Worm (Caenorhabditis elegans) whole organism, L2 larva: ENCODE measurements around the gene F32H5.4.

Experiments used
- C34F6.9 ChIP-seq: fragments of 150-350 bp; optimal IDR thresholded peaks from 2 replicates; lab custom pipeline; 2014; ENCODE audit warnings: missing biosample characterization, missing genetic modification characterization
- F13H6.1 ChIP-seq: sonication (generic microtip); optimal IDR thresholded peaks from 2 replicates; lab custom pipeline; 2016; ENCODE audit warnings: missing genetic modification characterization, missing compliant biosample characterization
- R02D3.7 ChIP-seq: fragments of 150-350 bp; optimal IDR thresholded peaks from 2 replicates; lab custom pipeline; 2014; ENCODE audit warnings: missing biosample characterization, missing genetic modification characterization
- Y55F3AM.14 ChIP-seq: fragments of 200-800 bp; sonication (Bioruptor generic); optimal IDR thresholded peaks from 2 replicates; lab custom pipeline; 2018; ENCODE audit warnings: mild to moderate bottlenecking, missing genetic modification characterization, missing compliant biosample characterization
- ZK546.5 ChIP-seq: sonication (generic microtip); optimal IDR thresholded peaks from 2 replicates; lab custom pipeline; 2017; ENCODE audit warnings: missing biosample characterization, missing genetic modification characterization
- alr-1 ChIP-seq: fragments of 150-350 bp; optimal IDR thresholded peaks from 2 replicates; lab custom pipeline; 2014; ENCODE audit warnings: missing biosample characterization, missing genetic modification characterization
- aly-2 ChIP-seq: fragments of 150-350 bp; optimal IDR thresholded peaks from 2 replicates; lab custom pipeline; 2014; ENCODE audit warnings: missing biosample characterization, missing genetic modification characterization
- ama-1 ChIP-seq: fragments of 150-350 bp; optimal IDR thresholded peaks from 2 replicates; lab custom pipeline; 2018; ENCODE audit warnings: inconsistent platforms
- blmp-1 ChIP-seq: sonication (generic microtip); optimal IDR thresholded peaks from 2 replicates; lab custom pipeline; 2017; ENCODE audit warnings: missing genetic modification characterization, mild to moderate bottlenecking, missing compliant biosample characterization, antibody characterized with exemption, moderate library complexity; ENCODE audit not compliant: insufficient read depth
- ceh-16 ChIP-seq: fragments of 150-350 bp; optimal IDR thresholded peaks from 2 replicates; lab custom pipeline; 2014; ENCODE audit warnings: missing biosample characterization, missing genetic modification characterization
- ceh-82 ChIP-seq: fragments of 150-350 bp; optimal IDR thresholded peaks from 2 replicates; lab custom pipeline; 2014; ENCODE audit warnings: missing biosample characterization, missing genetic modification characterization
- crh-2 ChIP-seq: sonication (generic microtip); optimal IDR thresholded peaks from 2 replicates; lab custom pipeline; 2017; ENCODE audit warnings: missing biosample characterization, missing genetic modification characterization
- dmd-4 ChIP-seq: sonication (generic microtip); optimal IDR thresholded peaks from 2 replicates; lab custom pipeline; 2017; ENCODE audit warnings: missing biosample characterization, missing genetic modification characterization
- egl-27 ChIP-seq: sonication (generic microtip); optimal IDR thresholded peaks from 3 replicates; lab custom pipeline; 2017; ENCODE audit warnings: missing biosample characterization, missing genetic modification reagents, missing genetic modification characterization
- elt-1 ChIP-seq: fragments of 150-350 bp; optimal IDR thresholded peaks from 2 replicates; lab custom pipeline; 2014; ENCODE audit warnings: missing biosample characterization, missing genetic modification characterization
- elt-3 ChIP-seq: sonication (generic microtip); optimal IDR thresholded peaks from 2 replicates; lab custom pipeline; 2017; ENCODE audit warnings: missing biosample characterization, missing genetic modification characterization
- fos-1 ChIP-seq: fragments of 150-350 bp; optimal IDR thresholded peaks from 2 replicates; lab custom pipeline; 2014; ENCODE audit warnings: missing biosample characterization, missing genetic modification characterization
- gmeb-1 ChIP-seq: fragments of 150-350 bp; optimal IDR thresholded peaks from 2 replicates; lab custom pipeline; 2014; ENCODE audit warnings: missing biosample characterization, missing genetic modification characterization
- lin-11 ChIP-seq: fragments of 150-350 bp; sonication (generic microtip); optimal IDR thresholded peaks from 2 replicates; lab custom pipeline; 2014; ENCODE audit warnings: missing biosample characterization, missing genetic modification characterization, inconsistent platforms, mixed read lengths
- lin-13 ChIP-seq: fragments of 150-350 bp; optimal IDR thresholded peaks from 2 replicates; lab custom pipeline; 2014; ENCODE audit warnings: missing biosample characterization, missing genetic modification reagents, missing genetic modification characterization
- lin-39 ChIP-seq: fragments of 150-350 bp; optimal IDR thresholded peaks from 2 replicates; lab custom pipeline; 2014; ENCODE audit warnings: missing biosample characterization, missing genetic modification reagents, missing genetic modification characterization
- lsy-2 ChIP-seq, 2 experiments: fragments of 150-350 bp in 1 of 2; sonication (generic microtip) in 1 of 2; optimal IDR thresholded peaks; 2 replicates each; lab custom pipeline; 2014 to 2017; ENCODE audit warnings: missing biosample characterization in 2 of 2, missing genetic modification characterization in 2 of 2
- mab-5 ChIP-seq: fragments of 150-350 bp; optimal IDR thresholded peaks from 2 replicates; lab custom pipeline; 2014; ENCODE audit warnings: missing biosample characterization, missing genetic modification characterization
- mbf-1 ChIP-seq: sonication (generic microtip); optimal IDR thresholded peaks from 2 replicates; lab custom pipeline; 2017; ENCODE audit warnings: missing biosample characterization, missing genetic modification characterization
- mdl-1 ChIP-seq, 2 experiments: fragments of 150-350 bp in 1 of 2; sonication (generic microtip) in 1 of 2; optimal IDR thresholded peaks; 2 replicates each; lab custom pipeline; 2017; ENCODE audit warnings: missing biosample characterization in 2 of 2, missing genetic modification characterization in 2 of 2
- nhr-10 ChIP-seq: sonication (generic microtip); optimal IDR thresholded peaks from 2 replicates; lab custom pipeline; 2017; ENCODE audit warnings: missing biosample characterization, missing genetic modification characterization
- nhr-11 ChIP-seq: fragments of 150-350 bp; optimal IDR thresholded peaks from 2 replicates; lab custom pipeline; 2014; ENCODE audit warnings: missing biosample characterization, missing genetic modification characterization
- nhr-12 ChIP-seq: fragments of 150-350 bp; optimal IDR thresholded peaks from 2 replicates; lab custom pipeline; 2014; ENCODE audit warnings: missing biosample characterization, missing genetic modification characterization
- nhr-129 ChIP-seq: fragments of 150-350 bp; optimal IDR thresholded peaks from 2 replicates; lab custom pipeline; 2014; ENCODE audit warnings: missing biosample characterization, missing genetic modification characterization
- nhr-21 ChIP-seq: fragments of 150-350 bp; optimal IDR thresholded peaks from 2 replicates; lab custom pipeline; 2014; ENCODE audit warnings: missing biosample characterization, missing genetic modification characterization
- nhr-23 ChIP-seq: fragments of 150-350 bp; optimal IDR thresholded peaks from 2 replicates; lab custom pipeline; 2014; ENCODE audit warnings: missing biosample characterization, missing genetic modification reagents, missing genetic modification characterization
- nhr-237 ChIP-seq: fragments of 150-350 bp; optimal IDR thresholded peaks from 2 replicates; lab custom pipeline; 2014; ENCODE audit warnings: missing biosample characterization, missing genetic modification characterization
- nhr-6 ChIP-seq: fragments of 150-350 bp; optimal IDR thresholded peaks from 2 replicates; lab custom pipeline; 2014; ENCODE audit warnings: missing biosample characterization, missing genetic modification characterization
- nhr-77 ChIP-seq: fragments of 150-350 bp; optimal IDR thresholded peaks from 2 replicates; lab custom pipeline; 2014; ENCODE audit warnings: missing biosample characterization, missing genetic modification characterization
- peb-1 ChIP-seq: fragments of 150-350 bp; optimal IDR thresholded peaks from 2 replicates; lab custom pipeline; 2014; ENCODE audit warnings: missing biosample characterization, missing genetic modification characterization
- sem-4 ChIP-seq: fragments of 150-350 bp; optimal IDR thresholded peaks from 2 replicates; lab custom pipeline; 2014; ENCODE audit warnings: missing biosample characterization, missing genetic modification reagents, missing genetic modification characterization
- sma-3 ChIP-seq: sonication (generic microtip); optimal IDR thresholded peaks from 2 replicates; lab custom pipeline; 2016; ENCODE audit warnings: missing genetic modification reagents, missing genetic modification characterization, missing compliant biosample characterization
- sma-9 ChIP-seq, 2 experiments: fragments of 150-350 bp in 1 of 2; sonication (generic microtip) in 1 of 2; optimal IDR thresholded peaks; 2 replicates each; lab custom pipeline; 2014 to 2016; ENCODE audit warnings: missing genetic modification characterization in 2 of 2, mild to moderate bottlenecking in 1 of 2, missing biosample characterization in 1 of 2, missing compliant biosample characterization in 1 of 2, missing genetic modification reagents in 1 of 2, moderate library complexity in 1 of 2
- snpc-4 ChIP-seq: fragments of 150-350 bp; optimal IDR thresholded peaks from 2 replicates; lab custom pipeline; 2014; ENCODE audit warnings: missing biosample characterization, missing genetic modification characterization
- unc-39 ChIP-seq: fragments of 150-350 bp; optimal IDR thresholded peaks from 2 replicates; lab custom pipeline; 2014; ENCODE audit warnings: missing biosample characterization, missing genetic modification characterization
- unc-55 ChIP-seq: fragments of 150-350 bp; sonication (generic microtip); optimal IDR thresholded peaks from 3 replicates; lab custom pipeline; 2014; ENCODE audit warnings: missing biosample characterization, missing genetic modification reagents, missing genetic modification characterization
- unc-62 ChIP-seq: fragments of 150-350 bp; optimal IDR thresholded peaks from 2 replicates; lab custom pipeline; 2014; ENCODE audit warnings: missing biosample characterization, missing genetic modification reagents, missing genetic modification characterization
- zag-1 ChIP-seq: fragments of 150-350 bp; optimal IDR thresholded peaks from 2 replicates; lab custom pipeline; 2014; ENCODE audit warnings: missing biosample characterization, missing genetic modification characterization
- ztf-1 ChIP-seq: fragments of 200-800 bp; sonication (Bioruptor generic); conservative IDR thresholded peaks from 2 replicates; pipeline ENCODE4 v1.3.6; 2022; ENCODE audit warnings: missing genetic modification characterization, missing compliant biosample characterization
- ztf-11 ChIP-seq: sonication (generic microtip); optimal IDR thresholded peaks from 2 replicates; lab custom pipeline; 2017; ENCODE audit warnings: missing biosample characterization, missing genetic modification characterization
- ztf-4 ChIP-seq: fragments of 150-350 bp; optimal IDR thresholded peaks from 2 replicates; lab custom pipeline; 2014; ENCODE audit warnings: missing biosample characterization, missing genetic modification characterization

F32H5.4 gene

ce11 chrV:13360254-13360653 lies at the start of gene F32H5.4:
TSS of gene F32H5.4 (plus strand) at chrV:13360554.
- TF ChIP-seq nhr-11 (tag; lab: Kevin White, UChicago) (no peak), alr-1 (no peak), mbf-1 (tag; lab: Kevin White, UChicago) (no peak), peb-1 (tag; lab: Kevin White, UChicago) (no peak), sma-3 (no peak), unc-55 (GFP tag; lab: Kevin White, UChicago) (no peak), unc-39 (tag; lab: Kevin White, UChicago) (no peak), nhr-6 (tag; lab: Kevin White, UChicago) (no peak), ama-1 (lab: Kevin White, UChicago) (no peak), nhr-77 (tag; lab: Kevin White, UChicago) (no peak), ceh-16 (tag; lab: Kevin White, UChicago) (no peak), unc-62 (GFP tag; lab: Kevin White, UChicago) (no peak), lin-39 (no peak), ceh-82 (tag; lab: Kevin White, UChicago) (no peak), crh-2 (tag; lab: Kevin White, UChicago) (no peak), mab-5 (no peak), sma-9 (GFP tag; optimal IDR thresholded peaks at IDR 0.05; lab: Kevin White, UChicago) (no peak), sma-9 (tag; optimal IDR thresholded peaks at IDR 0.05; lab: Kevin White, UChicago) (no peak)

- TF ChIP-seq gmeb-1 (tag; lab: Kevin White, UChicago) (peak; percentile 57), egl-27 (tag; lab: Kevin White, UChicago) (no peak)
Observed at ce11 chrV:13312210-13312676, 48.1 kb upstream of the F32H5.4 start, which contains the start of gene nasp-2. TSS of gene nasp-2 (minus strand) at chrV:13312260.

ce11 chrV:13313045-13313623 lies 47.2 kb upstream of the F32H5.4 start, which contains the start of gene C50B6.3:
TSS of gene C50B6.3 (plus strand) at chrV:13313573.
- TF ChIP-seq nhr-6 (tag; lab: Kevin White, UChicago) = no peak
- TF ChIP-seq lin-13 (GFP tag; lab: Kevin White, UChicago) = peak; percentile 73
- no peak for TF ChIP-seq aly-2 (tag; lab: Kevin White, UChicago)
- no peak for TF ChIP-seq unc-55 (GFP tag; lab: Kevin White, UChicago)
- no peak for TF ChIP-seq nhr-10
- no peak for TF ChIP-seq lin-39
- TF ChIP-seq nhr-77 (tag; lab: Kevin White, UChicago) = no peak
- TF ChIP-seq crh-2 (tag; lab: Kevin White, UChicago) = peak; percentile 76
- TF ChIP-seq ceh-16 (tag; lab: Kevin White, UChicago) = peak; percentile 65
- peak; percentile 80 for TF ChIP-seq F13H6.1 (tag; lab: Kevin White, UChicago)
- TF ChIP-seq R02D3.7 = peak; percentile 14
- no peak for TF ChIP-seq mbf-1 (tag; lab: Kevin White, UChicago)
- no peak for TF ChIP-seq alr-1
- no peak for TF ChIP-seq nhr-11 (tag; lab: Kevin White, UChicago)
- TF ChIP-seq nhr-23 (tag; lab: Kevin White, UChicago) = no peak
- peak; percentile 93 for TF ChIP-seq sma-3
- no peak for TF ChIP-seq peb-1 (tag; lab: Kevin White, UChicago)
- TF ChIP-seq sem-4 (tag; lab: Kevin White, UChicago) = peak; percentile 79
- peak; percentile 85 for TF ChIP-seq gmeb-1 (tag; lab: Kevin White, UChicago)
- TF ChIP-seq Y55F3AM.14 (GFP tag; lab: Kevin White, UChicago) = no peak
- TF ChIP-seq lsy-2 (tag; optimal IDR thresholded peaks at IDR 0.05; lab: Kevin White, UChicago) = peak; percentile 80 to 92
- TF ChIP-seq dmd-4 (tag; lab: Kevin White, UChicago) = no peak
- peak; percentile 97 for TF ChIP-seq sma-9 (GFP tag; optimal IDR thresholded peaks at IDR 0.05; lab: Kevin White, UChicago)
- TF ChIP-seq sma-9 (tag; optimal IDR thresholded peaks at IDR 0.05; lab: Kevin White, UChicago) = no peak
- TF ChIP-seq snpc-4 (tag; lab: Kevin White, UChicago) = peak; percentile 77
- no peak for TF ChIP-seq mdl-1 (tag; optimal IDR thresholded peaks at IDR 0.05; lab: Kevin White, UChicago)
- peak; percentile 37 for TF ChIP-seq blmp-1 (tag; lab: Kevin White, UChicago)
- peak; percentile 21 for TF ChIP-seq egl-27 (tag; lab: Kevin White, UChicago)
- TF ChIP-seq lin-11 (tag; lab: Kevin White, UChicago) = peak; percentile 55
- TF ChIP-seq elt-3 = no peak
- no peak for TF ChIP-seq nhr-12 (tag; lab: Kevin White, UChicago)
- TF ChIP-seq ZK546.5 (tag; lab: Kevin White, UChicago) = no peak
- TF ChIP-seq nhr-237 (tag; lab: Kevin White, UChicago) = no peak
- TF ChIP-seq ztf-4 (tag; lab: Kevin White, UChicago) = peak; percentile 47
- no peak for TF ChIP-seq ceh-82 (tag; lab: Kevin White, UChicago)
- TF ChIP-seq C34F6.9 = peak; percentile 86
- no peak for TF ChIP-seq nhr-129
- TF ChIP-seq zag-1 (tag; lab: Kevin White, UChicago) = no peak
- TF ChIP-seq unc-39 (tag; lab: Kevin White, UChicago) = no peak
- no peak for TF ChIP-seq ztf-11 (tag; lab: Kevin White, UChicago)
- TF ChIP-seq ama-1 (lab: Kevin White, UChicago) = no peak
- no peak for TF ChIP-seq ztf-1 (GFP tag; lab: Robert Waterston, UW)
- TF ChIP-seq fos-1 (tag; lab: Kevin White, UChicago) = peak; percentile 53
- peak; percentile 58 for TF ChIP-seq nhr-21 (tag; lab: Kevin White, UChicago)
- peak; percentile 51 for TF ChIP-seq mab-5
- no peak for TF ChIP-seq unc-62 (GFP tag; lab: Kevin White, UChicago)
- TF ChIP-seq elt-1 (tag; lab: Kevin White, UChicago) = no peak
